Fruit fly (Drosophila melanogaster) Kc167 (cell line): ENCODE data around the gene CG7611.

Experiments used
- Myc ChIP-seq: fragments of >200 bp; optimal IDR thresholded peaks from 2 replicates; lab custom pipeline; 2017; ENCODE audit warnings: missing external identifiers
- Sin3A ChIP-seq: fragments of >200 bp; optimal IDR thresholded peaks from 2 replicates; lab custom pipeline; 2018; ENCODE audit warnings: missing external identifiers
- h ChIP-seq: fragments of >200 bp; optimal IDR thresholded peaks from 3 replicates; lab custom pipeline; 2018; ENCODE audit warnings: missing external identifiers
- insv ChIP-seq: fragments of >200 bp; optimal IDR thresholded peaks from 3 replicates; lab custom pipeline; 2018; ENCODE audit warnings: missing external identifiers
- psq ChIP-seq: fragments of >200 bp; optimal IDR thresholded peaks from 2 replicates; lab custom pipeline; 2017; ENCODE audit warnings: missing external identifiers
- ttk ChIP-seq: sonication (Bioruptor generic); optimal IDR thresholded peaks from 2 replicates; lab custom pipeline; 2017; ENCODE audit warnings: missing external identifiers

- TF ChIP-seq psq (no peak), Sin3A (lab: Kevin White, UChicago) (no peak), h (no peak), insv (lab: Kevin White, UChicago) (no peak), ttk (lab: Kevin White, UChicago) (no peak), Myc (lab: Kevin White, UChicago) (no peak)
Measured at dm6 chr3L:21496865-21497634, 25.9 kb upstream of the CG7611 start, which contains the start of gene Hr78.
